Worm (Caenorhabditis elegans) whole organism, L2 larva: ENCODE data around the gene ccch-3.

Source experiments
- C34F6.9 ChIP-seq: fragments of 150-350 bp; optimal IDR thresholded peaks from 2 replicates; lab custom pipeline; 2014; ENCODE audit warnings: missing biosample characterization, missing genetic modification characterization
- F13H6.1 ChIP-seq: sonication (generic microtip); optimal IDR thresholded peaks from 2 replicates; lab custom pipeline; 2016; ENCODE audit warnings: missing genetic modification characterization, missing compliant biosample characterization
- R02D3.7 ChIP-seq: fragments of 150-350 bp; optimal IDR thresholded peaks from 2 replicates; lab custom pipeline; 2014; ENCODE audit warnings: missing biosample characterization, missing genetic modification characterization
- Y55F3AM.14 ChIP-seq: fragments of 200-800 bp; sonication (Bioruptor generic); optimal IDR thresholded peaks from 2 replicates; lab custom pipeline; 2018; ENCODE audit warnings: mild to moderate bottlenecking, missing genetic modification characterization, missing compliant biosample characterization
- ZK546.5 ChIP-seq: sonication (generic microtip); optimal IDR thresholded peaks from 2 replicates; lab custom pipeline; 2017; ENCODE audit warnings: missing biosample characterization, missing genetic modification characterization
- ama-1 ChIP-seq: fragments of 150-350 bp; optimal IDR thresholded peaks from 2 replicates; lab custom pipeline; 2018; ENCODE audit warnings: inconsistent platforms
- blmp-1 ChIP-seq: sonication (generic microtip); optimal IDR thresholded peaks from 2 replicates; lab custom pipeline; 2017; ENCODE audit warnings: missing genetic modification characterization, mild to moderate bottlenecking, missing compliant biosample characterization, antibody characterized with exemption, moderate library complexity; ENCODE audit not compliant: insufficient read depth
- ceh-16 ChIP-seq: fragments of 150-350 bp; optimal IDR thresholded peaks from 2 replicates; lab custom pipeline; 2014; ENCODE audit warnings: missing biosample characterization, missing genetic modification characterization
- ceh-82 ChIP-seq: fragments of 150-350 bp; optimal IDR thresholded peaks from 2 replicates; lab custom pipeline; 2014; ENCODE audit warnings: missing biosample characterization, missing genetic modification characterization
- dmd-4 ChIP-seq: sonication (generic microtip); optimal IDR thresholded peaks from 2 replicates; lab custom pipeline; 2017; ENCODE audit warnings: missing biosample characterization, missing genetic modification characterization
- elt-1 ChIP-seq: fragments of 150-350 bp; optimal IDR thresholded peaks from 2 replicates; lab custom pipeline; 2014; ENCODE audit warnings: missing biosample characterization, missing genetic modification characterization
- fos-1 ChIP-seq: fragments of 150-350 bp; optimal IDR thresholded peaks from 2 replicates; lab custom pipeline; 2014; ENCODE audit warnings: missing biosample characterization, missing genetic modification characterization
- gmeb-1 ChIP-seq: fragments of 150-350 bp; optimal IDR thresholded peaks from 2 replicates; lab custom pipeline; 2014; ENCODE audit warnings: missing biosample characterization, missing genetic modification characterization
- lin-11 ChIP-seq: fragments of 150-350 bp; sonication (generic microtip); optimal IDR thresholded peaks from 2 replicates; lab custom pipeline; 2014; ENCODE audit warnings: missing biosample characterization, missing genetic modification characterization, inconsistent platforms, mixed read lengths
- lin-13 ChIP-seq: fragments of 150-350 bp; optimal IDR thresholded peaks from 2 replicates; lab custom pipeline; 2014; ENCODE audit warnings: missing biosample characterization, missing genetic modification reagents, missing genetic modification characterization
- lsy-2 ChIP-seq, 2 experiments: fragments of 150-350 bp in 1 of 2; sonication (generic microtip) in 1 of 2; optimal IDR thresholded peaks; 2 replicates each; lab custom pipeline; 2014 to 2017; ENCODE audit warnings: missing biosample characterization in 2 of 2, missing genetic modification characterization in 2 of 2
- mab-5 ChIP-seq: fragments of 150-350 bp; optimal IDR thresholded peaks from 2 replicates; lab custom pipeline; 2014; ENCODE audit warnings: missing biosample characterization, missing genetic modification characterization
- mbf-1 ChIP-seq: sonication (generic microtip); optimal IDR thresholded peaks from 2 replicates; lab custom pipeline; 2017; ENCODE audit warnings: missing biosample characterization, missing genetic modification characterization
- mdl-1 ChIP-seq, 2 experiments: fragments of 150-350 bp in 1 of 2; sonication (generic microtip) in 1 of 2; optimal IDR thresholded peaks; 2 replicates each; lab custom pipeline; 2017; ENCODE audit warnings: missing biosample characterization in 2 of 2, missing genetic modification characterization in 2 of 2
- nhr-10 ChIP-seq: sonication (generic microtip); optimal IDR thresholded peaks from 2 replicates; lab custom pipeline; 2017; ENCODE audit warnings: missing biosample characterization, missing genetic modification characterization
- nhr-129 ChIP-seq: fragments of 150-350 bp; optimal IDR thresholded peaks from 2 replicates; lab custom pipeline; 2014; ENCODE audit warnings: missing biosample characterization, missing genetic modification characterization
- nhr-237 ChIP-seq: fragments of 150-350 bp; optimal IDR thresholded peaks from 2 replicates; lab custom pipeline; 2014; ENCODE audit warnings: missing biosample characterization, missing genetic modification characterization
- nhr-25 ChIP-seq: fragments of 150-350 bp; sonication (generic microtip); optimal IDR thresholded peaks from 3 replicates; lab custom pipeline; 2014; ENCODE audit warnings: missing biosample characterization, missing genetic modification characterization
- nhr-77 ChIP-seq: fragments of 150-350 bp; optimal IDR thresholded peaks from 2 replicates; lab custom pipeline; 2014; ENCODE audit warnings: missing biosample characterization, missing genetic modification characterization
- peb-1 ChIP-seq: fragments of 150-350 bp; optimal IDR thresholded peaks from 2 replicates; lab custom pipeline; 2014; ENCODE audit warnings: missing biosample characterization, missing genetic modification characterization
- sem-4 ChIP-seq: fragments of 150-350 bp; optimal IDR thresholded peaks from 2 replicates; lab custom pipeline; 2014; ENCODE audit warnings: missing biosample characterization, missing genetic modification reagents, missing genetic modification characterization
- skn-1 ChIP-seq: sonication (generic microtip); optimal IDR thresholded peaks from 2 replicates; lab custom pipeline; 2017; ENCODE audit warnings: missing biosample characterization, missing genetic modification characterization
- sma-9 ChIP-seq, 2 experiments: fragments of 150-350 bp in 1 of 2; sonication (generic microtip) in 1 of 2; optimal IDR thresholded peaks; 2 replicates each; lab custom pipeline; 2014 to 2016; ENCODE audit warnings: missing genetic modification characterization in 2 of 2, mild to moderate bottlenecking in 1 of 2, missing biosample characterization in 1 of 2, missing compliant biosample characterization in 1 of 2, missing genetic modification reagents in 1 of 2, moderate library complexity in 1 of 2
- snpc-4 ChIP-seq: fragments of 150-350 bp; optimal IDR thresholded peaks from 2 replicates; lab custom pipeline; 2014; ENCODE audit warnings: missing biosample characterization, missing genetic modification characterization
- unc-39 ChIP-seq: fragments of 150-350 bp; optimal IDR thresholded peaks from 2 replicates; lab custom pipeline; 2014; ENCODE audit warnings: missing biosample characterization, missing genetic modification characterization
- unc-55 ChIP-seq: fragments of 150-350 bp; sonication (generic microtip); optimal IDR thresholded peaks from 3 replicates; lab custom pipeline; 2014; ENCODE audit warnings: missing biosample characterization, missing genetic modification reagents, missing genetic modification characterization
- zag-1 ChIP-seq: fragments of 150-350 bp; optimal IDR thresholded peaks from 2 replicates; lab custom pipeline; 2014; ENCODE audit warnings: missing biosample characterization, missing genetic modification characterization

Gene ccch-3

ce11 chrV:12634746-12635145 is 24.7 kb downstream of the ccch-3 start:
- TF ChIP-seq ceh-16 (tag; lab: Kevin White, UChicago) (no peak), fos-1 (tag; lab: Kevin White, UChicago) (no peak), sma-9 (GFP tag; optimal IDR thresholded peaks at IDR 0.05; lab: Kevin White, UChicago) (peak; percentile 55), sma-9 (tag; optimal IDR thresholded peaks at IDR 0.05; lab: Kevin White, UChicago) (no peak)
- TF ChIP-seq, all 48 proteins: peak for 1

ce11 chrV:12634050-12634449 is 25.4 kb downstream of the ccch-3 start:
- TF ChIP-seq lin-13 (GFP tag; lab: Kevin White, UChicago): no peak
- TF ChIP-seq zag-1 (tag; lab: Kevin White, UChicago): no peak
- TF ChIP-seq unc-55: no peak
- no peak for TF ChIP-seq Y55F3AM.14 (GFP tag; lab: Kevin White, UChicago)
- no peak for TF ChIP-seq lin-11
- TF ChIP-seq mbf-1 (tag; lab: Kevin White, UChicago): no peak
- TF ChIP-seq mdl-1 (tag; optimal IDR thresholded peaks at IDR 0.05; lab: Kevin White, UChicago): no peak
- no peak for TF ChIP-seq nhr-25 (tag; lab: Kevin White, UChicago)
- TF ChIP-seq gmeb-1 (tag; lab: Kevin White, UChicago): no peak

ce11 chrV:12633046-12633445 is 26.4 kb downstream of the ccch-3 start:
- TF ChIP-seq dmd-4 (tag; lab: Kevin White, UChicago): no peak

ce11 chrV:12632048-12632447 is 27.4 kb downstream of the ccch-3 start, which contains the start of gene srx-113:
srx-113 (minus strand) TSS chrV:12632148.
- TF ChIP-seq unc-39 (tag; lab: Kevin White, UChicago) (no peak), sma-9 (GFP tag; optimal IDR thresholded peaks at IDR 0.05; lab: Kevin White, UChicago) (no peak), sma-9 (tag; optimal IDR thresholded peaks at IDR 0.05; lab: Kevin White, UChicago) (no peak), ceh-82 (tag; lab: Kevin White, UChicago) (no peak), R02D3.7 (tag; lab: Kevin White, UChicago) (no peak), skn-1 (tag; lab: Kevin White, UChicago) (no peak), nhr-129 (no peak), lsy-2 (tag; optimal IDR thresholded peaks at IDR 0.05; lab: Kevin White, UChicago) (no peak), sem-4 (tag; lab: Kevin White, UChicago) (no peak)

ce11 chrV:12629743-12630142 is 29.7 kb downstream of the ccch-3 start, which contains the start of gene F56H9.6:
F56H9.6 (minus strand) TSS chrV:12629843.
- TF ChIP-seq mdl-1 (tag; optimal IDR thresholded peaks at IDR 0.05; lab: Kevin White, UChicago): no peak
- TF ChIP-seq elt-1 (tag; lab: Kevin White, UChicago): no peak
- no peak for TF ChIP-seq mab-5 (tag; lab: Kevin White, UChicago)
- TF ChIP-seq unc-39 (tag; lab: Kevin White, UChicago): no peak
- TF ChIP-seq nhr-129: no peak
- no peak for TF ChIP-seq fos-1 (tag; lab: Kevin White, UChicago)
- no peak for TF ChIP-seq snpc-4
- no peak for TF ChIP-seq nhr-237 (tag; lab: Kevin White, UChicago)
- TF ChIP-seq lin-11: no peak
- TF ChIP-seq nhr-77: no peak
- no peak for TF ChIP-seq ZK546.5
- TF ChIP-seq, all 48 proteins: peak for 0

ce11 chrV:12624371-12624770 is 35.1 kb downstream of the ccch-3 start, which contains the start of gene F56H9.9:
F56H9.9 (minus strand) TSS chrV:12624471.
- TF ChIP-seq C34F6.9 (tag; lab: Kevin White, UChicago): no peak
- no peak for TF ChIP-seq nhr-10 (tag; lab: Kevin White, UChicago)
- TF ChIP-seq nhr-129: no peak
- no peak for TF ChIP-seq nhr-25 (tag; lab: Kevin White, UChicago)
- TF ChIP-seq elt-1 (tag; lab: Kevin White, UChicago): no peak
- TF ChIP-seq dmd-4 (tag; lab: Kevin White, UChicago): no peak
- no peak for TF ChIP-seq skn-1 (tag; lab: Kevin White, UChicago)
- TF ChIP-seq sma-9 (GFP tag; optimal IDR thresholded peaks at IDR 0.05; lab: Kevin White, UChicago): no peak
- TF ChIP-seq sma-9 (tag; optimal IDR thresholded peaks at IDR 0.05; lab: Kevin White, UChicago): no peak
- TF ChIP-seq nhr-77: no peak
- TF ChIP-seq ama-1 (lab: Kevin White, UChicago): no peak
- no peak for TF ChIP-seq F13H6.1 (tag; lab: Kevin White, UChicago)
- TF ChIP-seq ZK546.5: no peak
- TF ChIP-seq peb-1 (tag; lab: Kevin White, UChicago): no peak
- TF ChIP-seq blmp-1 (tag; lab: Kevin White, UChicago): no peak
- TF ChIP-seq ceh-16 (tag; lab: Kevin White, UChicago): no peak
- TF ChIP-seq unc-39 (tag; lab: Kevin White, UChicago): no peak
- TF ChIP-seq snpc-4: no peak
- TF ChIP-seq fos-1 (tag; lab: Kevin White, UChicago): no peak
